Worm (Caenorhabditis elegans) whole organism, L1 larva: ENCODE measurements around the gene idpc-6.

Experiments
- ets-5 ChIP-seq: fragments of 200-800 bp; sonication (Bioruptor generic); IDR thresholded peaks from 2 replicates; pipeline ENCODE4 v1.3.6; 2022; ENCODE audit warnings: missing genetic modification characterization, missing compliant biosample characterization
- isw-1 ChIP-seq: fragments of 200-800 bp; sonication (Bioruptor generic); IDR thresholded peaks from 2 replicates; pipeline ENCODE4 v1.3.6; 2022; ENCODE audit warnings: missing genetic modification characterization, missing compliant biosample characterization
- pqm-1 ChIP-seq: sonication (generic microtip); optimal IDR thresholded peaks from 3 replicates; lab custom pipeline; 2017; ENCODE audit warnings: missing biosample characterization, missing genetic modification characterization
- snpc-4 ChIP-seq: fragments of 150-350 bp; optimal IDR thresholded peaks from 2 replicates; lab custom pipeline; 2014; ENCODE audit warnings: missing biosample characterization, missing genetic modification characterization
- zag-1 ChIP-seq: fragments of 150-350 bp; optimal IDR thresholded peaks from 2 replicates; lab custom pipeline; 2014; ENCODE audit warnings: missing biosample characterization, missing genetic modification characterization

DNA sequence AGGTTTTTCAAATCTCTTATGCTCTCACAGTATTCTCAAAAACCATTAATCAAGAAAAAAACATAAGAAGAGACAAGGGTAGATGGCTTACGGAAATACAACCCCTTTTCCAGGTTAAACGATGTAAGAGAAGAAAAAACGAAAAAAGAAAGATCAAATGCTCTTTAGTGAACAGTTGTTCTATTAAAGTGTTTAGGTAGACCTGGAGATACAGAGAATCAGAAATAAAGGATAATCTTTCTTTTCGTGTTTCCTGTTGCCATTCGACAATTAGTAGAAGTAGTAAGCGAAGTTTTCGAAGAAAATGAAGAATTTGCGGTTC lies 36.7 kb upstream of the idpc-6 start, which contains the start of gene K09G1.1:
- TF ChIP-seq snpc-4 (tag; lab: Kevin White, UChicago), result no peak
- TF ChIP-seq ets-5 (GFP tag; lab: Robert Waterston, UW), result no peak
- TF ChIP-seq zag-1 (tag; lab: Kevin White, UChicago), result no peak
- no peak for TF ChIP-seq pqm-1 (tag; lab: Kevin White, UChicago)
- TF ChIP-seq isw-1 (GFP tag; lab: Robert Waterston, UW), result no peak
